Worm (Caenorhabditis elegans) whole organism, late embryonic: ENCODE results near the gene pkn-1.

Experiments used
- C38D4.7 ChIP-seq: fragments of 200-800 bp; sonication (Bioruptor generic); optimal IDR thresholded peaks from 2 replicates; lab custom pipeline; 2018; ENCODE audit warnings: mild to moderate bottlenecking, missing genetic modification characterization, moderate library complexity, missing compliant biosample characterization
- F13H6.1 ChIP-seq: sonication (generic microtip); optimal IDR thresholded peaks from 2 replicates; lab custom pipeline; 2016; ENCODE audit warnings: missing genetic modification characterization, missing compliant biosample characterization
- dve-1 ChIP-seq: sonication (generic microtip); optimal IDR thresholded peaks from 2 replicates; lab custom pipeline; 2017; ENCODE audit warnings: antibody characterized with exemption, mild to moderate bottlenecking, missing genetic modification characterization, missing compliant biosample characterization
- elt-2 ChIP-seq: sonication (generic microtip); optimal IDR thresholded peaks from 2 replicates; lab custom pipeline; 2016; ENCODE audit warnings: missing genetic modification reagents, missing genetic modification characterization, missing compliant biosample characterization
- hlh-30 ChIP-seq: sonication (generic microtip); optimal IDR thresholded peaks from 2 replicates; lab custom pipeline; 2017; ENCODE audit warnings: antibody characterized with exemption, missing genetic modification characterization, missing compliant biosample characterization; ENCODE audit not compliant: insufficient read depth
- lin-11 ChIP-seq: fragments of 200-800 bp; sonication (Bioruptor generic); optimal IDR thresholded peaks from 2 replicates; lab custom pipeline; 2018; ENCODE audit warnings: mild to moderate bottlenecking, missing genetic modification characterization, missing compliant biosample characterization
- nhr-232 ChIP-seq: sonication (generic microtip); optimal IDR thresholded peaks from 2 replicates; lab custom pipeline; 2016; ENCODE audit warnings: missing genetic modification characterization, missing compliant biosample characterization
- pros-1 ChIP-seq: fragments of 150-350 bp; optimal IDR thresholded peaks from 2 replicates; lab custom pipeline; 2014; ENCODE audit warnings: missing biosample characterization, missing genetic modification reagents, missing genetic modification characterization

DNA sequence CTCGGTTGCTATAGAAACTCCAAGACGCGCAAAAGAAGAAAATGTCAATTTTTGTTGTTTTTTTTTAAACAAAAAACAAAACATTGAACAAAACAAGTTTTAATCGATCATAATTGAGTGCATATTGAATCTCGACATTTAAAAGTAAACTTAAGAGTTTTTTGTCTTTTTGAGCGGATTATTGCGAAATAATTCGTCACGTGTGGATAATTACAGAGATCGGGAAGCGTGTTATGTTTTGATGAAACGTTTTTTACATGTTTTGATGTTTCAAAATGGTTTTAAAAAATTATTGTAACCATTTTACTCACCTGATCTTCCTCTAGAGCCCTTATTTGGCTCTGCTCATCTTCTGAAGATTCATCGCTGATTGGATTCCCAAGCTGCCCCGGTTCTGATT is 11.0 kb upstream of the pkn-1 start:
- TF ChIP-seq dve-1 (tag; lab: Kevin White, UChicago) (no peak), lin-11 (tag; lab: Kevin White, UChicago) (no peak), pros-1 (tag; lab: Kevin White, UChicago) (no peak), nhr-232 (tag; lab: Kevin White, UChicago) (no peak), F13H6.1 (no peak), C38D4.7 (GFP tag; lab: Kevin White, UChicago) (no peak), hlh-30 (tag; lab: Kevin White, UChicago) (no peak), elt-2 (tag; lab: Kevin White, UChicago) (no peak)
